Fruit fly (Drosophila melanogaster) whole organism, prepupa: ENCODE measurements around the gene CG9427.

ENCODE experiments used
- Blimp-1 ChIP-seq: fragments of 200-800 bp; sonication (Bioruptor generic); optimal IDR thresholded peaks from 3 replicates; lab custom pipeline; 2017; ENCODE audit warnings: missing biosample characterization, missing genetic modification characterization, mild to moderate bottlenecking, moderate library complexity, missing genetic modification reagents
- CG11294 ChIP-seq: fragments of 200-800 bp; sonication (Bioruptor generic); IDR thresholded peaks from 2 replicates; pipeline ENCODE4 v1.3.6; 2022; ENCODE audit warnings: missing biosample characterization, missing genetic modification characterization
- CG11762 ChIP-seq: fragments of 200-800 bp; sonication (Bioruptor generic); optimal IDR thresholded peaks from 3 replicates; lab custom pipeline; 2016; ENCODE audit warnings: missing biosample characterization, missing genetic modification characterization; ENCODE audit not compliant: insufficient read depth
- CG15336 ChIP-seq: fragments of 200-800 bp; sonication (Bioruptor generic); IDR thresholded peaks from 2 replicates; pipeline ENCODE4 v1.3.6; 2022; ENCODE audit warnings: missing biosample characterization, missing genetic modification characterization
- CG1621 ChIP-seq: fragments of 200-800 bp; sonication (Bioruptor generic); optimal IDR thresholded peaks from 3 replicates; lab custom pipeline; 2018; ENCODE audit warnings: missing biosample characterization, mild to moderate bottlenecking, missing genetic modification characterization
- CG16779 ChIP-seq: fragments of 200-800 bp; sonication (Bioruptor generic); optimal IDR thresholded peaks from 3 replicates; lab custom pipeline; 2017; ENCODE audit warnings: missing biosample characterization, mild to moderate bottlenecking, missing genetic modification characterization
- CG3032 ChIP-seq: fragments of 200-800 bp; optimal IDR thresholded peaks from 2 replicates; lab custom pipeline; 2019; ENCODE audit warnings: missing biosample characterization, mild to moderate bottlenecking, missing genetic modification characterization, moderate library complexity
- CG34406 ChIP-seq: fragments of 200-800 bp; sonication (Bioruptor generic); optimal IDR thresholded peaks from 3 replicates; lab custom pipeline; 2016; ENCODE audit warnings: missing biosample characterization, missing genetic modification characterization
- CG3919 ChIP-seq: fragments of 200-800 bp; sonication (Bioruptor generic); optimal IDR thresholded peaks from 3 replicates; lab custom pipeline; 2016; ENCODE audit warnings: missing biosample characterization, missing genetic modification characterization
- CG4318 ChIP-seq: fragments of 200-800 bp; sonication (Bioruptor generic); optimal IDR thresholded peaks from 3 replicates; lab custom pipeline; 2017; ENCODE audit warnings: missing biosample characterization, mild to moderate bottlenecking, missing genetic modification characterization
- CG6163 ChIP-seq: fragments of 200-800 bp; sonication (Bioruptor generic); IDR thresholded peaks from 3 replicates; pipeline ENCODE4 v1.3.6; 2022; ENCODE audit warnings: missing biosample characterization, missing genetic modification characterization
- CG6276 ChIP-seq: fragments of 200-800 bp; sonication (Bioruptor generic); optimal IDR thresholded peaks from 2 replicates; lab custom pipeline; 2017; ENCODE audit warnings: missing biosample characterization, mild to moderate bottlenecking, missing genetic modification characterization
- CG6792 ChIP-seq: fragments of 200-800 bp; sonication (Bioruptor generic); optimal IDR thresholded peaks from 3 replicates; lab custom pipeline; 2016; ENCODE audit warnings: missing biosample characterization, missing genetic modification characterization
- CG6808 ChIP-seq: fragments of 200-800 bp; sonication (Bioruptor generic); optimal IDR thresholded peaks from 3 replicates; lab custom pipeline; 2017; ENCODE audit warnings: missing biosample characterization, missing genetic modification characterization, mild to moderate bottlenecking, moderate library complexity, missing genetic modification reagents
- CG7368 ChIP-seq: fragments of 200-800 bp; sonication (Bioruptor generic); optimal IDR thresholded peaks from 3 replicates; lab custom pipeline; 2016; ENCODE audit warnings: missing biosample characterization, missing genetic modification characterization
- CG8119 ChIP-seq: fragments of 200-800 bp; sonication (Bioruptor generic); IDR thresholded peaks from 3 replicates; pipeline ENCODE4 v1.3.6; 2022; ENCODE audit warnings: missing biosample characterization, missing genetic modification characterization
- Eip75B ChIP-seq: fragments of 200-800 bp; sonication (Bioruptor generic); optimal IDR thresholded peaks from 3 replicates; lab custom pipeline; 2016; ENCODE audit warnings: missing biosample characterization, missing genetic modification characterization
- Eip78C ChIP-seq: fragments of 200-800 bp; sonication (Bioruptor generic); peaks from one replicate; lab custom pipeline; 2016; ENCODE audit warnings: missing biosample characterization, missing genetic modification characterization
- Ets21C ChIP-seq: fragments of 200-800 bp; sonication (Bioruptor generic); optimal IDR thresholded peaks from 3 replicates; lab custom pipeline; 2016; ENCODE audit warnings: missing biosample characterization, missing genetic modification characterization
- Gug ChIP-seq: fragments of 200-800 bp; sonication (Bioruptor generic); IDR thresholded peaks from 2 replicates; pipeline ENCODE4 v1.3.6; 2022; ENCODE audit warnings: missing biosample characterization, missing genetic modification characterization
- Hr38 ChIP-seq: sonication (Bioruptor generic); optimal IDR thresholded peaks from 2 replicates; lab custom pipeline; 2016; ENCODE audit warnings: missing biosample characterization, missing genetic modification characterization
- Hr39 ChIP-seq: fragments of 200-800 bp; sonication (Bioruptor generic); optimal IDR thresholded peaks from 2 replicates; lab custom pipeline; 2016; ENCODE audit warnings: missing biosample characterization, missing genetic modification characterization
- Hr4 ChIP-seq: fragments of 200-800 bp; sonication (Bioruptor generic); optimal IDR thresholded peaks from 3 replicates; lab custom pipeline; 2016; ENCODE audit warnings: missing biosample characterization, missing genetic modification characterization
- Met ChIP-seq: fragments of 200-800 bp; sonication (Bioruptor generic); optimal IDR thresholded peaks from 3 replicates; lab custom pipeline; 2016; ENCODE audit warnings: missing biosample characterization, missing genetic modification characterization
- OdsH ChIP-seq: fragments of 200-800 bp; sonication (Bioruptor generic); optimal IDR thresholded peaks from 3 replicates; lab custom pipeline; 2016; ENCODE audit warnings: missing biosample characterization, missing genetic modification characterization
- Smox ChIP-seq: fragments of 200-800 bp; sonication (Bioruptor generic); optimal IDR thresholded peaks from 3 replicates; lab custom pipeline; 2016; ENCODE audit warnings: missing biosample characterization, missing genetic modification characterization
- Sox102F ChIP-seq: fragments of 200-800 bp; sonication (Bioruptor generic); optimal IDR thresholded peaks from 2 replicates; lab custom pipeline; 2016; ENCODE audit warnings: missing biosample characterization, mild to moderate bottlenecking, missing genetic modification characterization
- Sox14 ChIP-seq: fragments of 200-800 bp; sonication (Bioruptor generic); optimal IDR thresholded peaks from 3 replicates; lab custom pipeline; 2016; ENCODE audit warnings: missing biosample characterization, missing genetic modification characterization
- Sox15 ChIP-seq: fragments of 200-800 bp; sonication (Bioruptor generic); optimal IDR thresholded peaks from 3 replicates; lab custom pipeline; 2016; ENCODE audit warnings: missing biosample characterization, missing genetic modification characterization
- achi ChIP-seq: fragments of 200-800 bp; sonication (Bioruptor generic); optimal IDR thresholded peaks from 3 replicates; lab custom pipeline; 2016; ENCODE audit warnings: missing biosample characterization, missing genetic modification characterization
- cyc ChIP-seq: fragments of 200-800 bp; sonication (Bioruptor generic); optimal IDR thresholded peaks from 3 replicates; lab custom pipeline; 2016; ENCODE audit warnings: missing biosample characterization, missing genetic modification characterization
- dac ChIP-seq: fragments of 200-800 bp; sonication (Bioruptor generic); optimal IDR thresholded peaks from 2 replicates; lab custom pipeline; 2017; ENCODE audit warnings: missing biosample characterization, mild to moderate bottlenecking, missing genetic modification characterization
- eg ChIP-seq: fragments of 200-800 bp; sonication (Bioruptor generic); IDR thresholded peaks from 3 replicates; pipeline ENCODE4 v1.3.6; 2022; ENCODE audit warnings: missing biosample characterization, missing genetic modification characterization
- esn ChIP-seq: fragments of 200-800 bp; sonication (Bioruptor generic); optimal IDR thresholded peaks from 2 replicates; lab custom pipeline; 2016; ENCODE audit warnings: missing biosample characterization, mild to moderate bottlenecking, missing genetic modification characterization, moderate library complexity
- fd59A ChIP-seq: fragments of 200-800 bp; sonication (Bioruptor generic); optimal IDR thresholded peaks from 2 replicates; lab custom pipeline; 2017; ENCODE audit warnings: missing biosample characterization, mild to moderate bottlenecking, missing genetic modification characterization, missing genetic modification reagents
- fkh ChIP-seq: fragments of 200-800 bp; sonication (Bioruptor generic); optimal IDR thresholded peaks from 3 replicates; lab custom pipeline; 2017; ENCODE audit warnings: missing biosample characterization, mild to moderate bottlenecking, missing genetic modification characterization, moderate library complexity
- net ChIP-seq: fragments of 200-800 bp; sonication (Bioruptor generic); optimal IDR thresholded peaks from 3 replicates; lab custom pipeline; 2016; ENCODE audit warnings: missing biosample characterization, missing genetic modification characterization
- salr ChIP-seq, 2 experiments: fragments of 200-800 bp; sonication (Bioruptor generic); optimal IDR thresholded peaks; 3 replicates each; lab custom pipeline; 2016 to 2018; ENCODE audit warnings: missing biosample characterization in 2 of 2, missing genetic modification characterization in 2 of 2, mild to moderate bottlenecking in 1 of 2
- ss ChIP-seq, 2 experiments: fragments of 200-800 bp; sonication (Bioruptor generic); optimal IDR thresholded peaks; 2 replicates in 1 of 2; 3 replicates in 1 of 2; lab custom pipeline; 2017 to 2018; ENCODE audit warnings: mild to moderate bottlenecking in 2 of 2, missing biosample characterization in 2 of 2, missing genetic modification characterization in 2 of 2, moderate library complexity in 1 of 2
- svp ChIP-seq: fragments of 200-800 bp; sonication (Bioruptor generic); peaks from one replicate; lab custom pipeline; 2016; ENCODE audit warnings: missing biosample characterization, missing genetic modification characterization
- topi ChIP-seq: fragments of 200-800 bp; sonication (Bioruptor generic); optimal IDR thresholded peaks from 3 replicates; lab custom pipeline; 2016; ENCODE audit warnings: missing biosample characterization, missing genetic modification characterization
- vri ChIP-seq: fragments of 200-800 bp; sonication (Bioruptor generic); optimal IDR thresholded peaks from 3 replicates; lab custom pipeline; 2016; ENCODE audit warnings: missing biosample characterization, mild to moderate bottlenecking, missing genetic modification characterization

CG9427 gene

dm6 chr3R:9598099-9598498, 28.6 kb downstream of the CG9427 start (continued):
- TF ChIP-seq vri (GFP tag; lab: Kevin White, UChicago) (peak; percentile 54), CG16779 (tag; lab: Kevin White, UChicago) (peak; percentile 41), dac (GFP tag; lab: Kevin White, UChicago) (peak; percentile 93), CG6276 (GFP tag; lab: Kevin White, UChicago) (peak; percentile 87), CG11294 (GFP tag; lab: Robert Waterston, UW) (peak; percentile 64; the same call in 1 of the 2 replicates), Ets21C (GFP tag; lab: Kevin White, UChicago) (peak; percentile 51), CG6792 (GFP tag; lab: Kevin White, UChicago) (peak; percentile 81), fd59A (GFP tag; lab: Kevin White, UChicago) (peak; percentile 54), topi (GFP tag; lab: Kevin White, UChicago) (peak; percentile 58), CG34406 (GFP tag; lab: Kevin White, UChicago) (peak; percentile 73), CG6808 (GFP tag; lab: Kevin White, UChicago) (peak; percentile 54), CG6163 (peak; percentile 86), Hr39 (GFP tag; lab: Kevin White, UChicago) (peak; percentile 83)
- TF ChIP-seq, all 60 proteins: peak for 55

dm6 chr3R:9596615-9597014, 30.1 kb downstream of the CG9427 start:
- TF ChIP-seq CG3919 (GFP tag; lab: Kevin White, UChicago) (no peak), Sox15 (GFP tag; lab: Kevin White, UChicago) (no peak), Hr4 (GFP tag; lab: Kevin White, UChicago) (no peak), CG6276 (GFP tag; lab: Kevin White, UChicago) (no peak), Eip78C (GFP tag; lab: Kevin White, UChicago) (peak; percentile 15), ss (GFP tag; optimal IDR thresholded peaks at IDR 0.05; lab: Kevin White, UChicago) (no peak), Met (no peak), CG8119 (no peak), CG34406 (GFP tag; lab: Kevin White, UChicago) (no peak)
- TF ChIP-seq, all 60 proteins: peak for 1

dm6 chr3R:9595681-9596357, 30.9 kb downstream of the CG9427 start:
- TF ChIP-seq Blimp-1 (no peak), CG11762 (GFP tag; lab: Kevin White, UChicago) (no peak), Hr38 (GFP tag; lab: Kevin White, UChicago) (no peak), CG34406 (GFP tag; lab: Kevin White, UChicago) (no peak), achi (GFP tag; lab: Kevin White, UChicago) (no peak), CG3032 (no peak), fkh (GFP tag; lab: Kevin White, UChicago) (peak; percentile 47), CG8119 (no peak), CG1621 (tag; lab: Kevin White, UChicago) (no peak)

dm6 chr3R:9594839-9595238, 31.9 kb downstream of the CG9427 start:
- TF ChIP-seq cyc (GFP tag; lab: Kevin White, UChicago) (no peak), CG8119 (peak; percentile 16; the same call in 2 of the 3 replicates), Gug (no peak), CG6163 (peak; percentile 47), eg (peak; percentile 69), CG15336 (GFP tag; lab: Robert Waterston, UW) (peak; percentile 45), OdsH (GFP tag; lab: Kevin White, UChicago) (no peak)

dm6 chr3R:9594251-9594581, 32.5 kb downstream of the CG9427 start:
- TF ChIP-seq Eip78C (GFP tag; lab: Kevin White, UChicago): peak; percentile 37
- TF ChIP-seq OdsH (GFP tag; lab: Kevin White, UChicago): peak; percentile 55
- no peak; the same call in 1 of the 2 replicates for TF ChIP-seq CG11294 (GFP tag; lab: Robert Waterston, UW)
- TF ChIP-seq esn: no peak
- no peak for TF ChIP-seq Smox
- peak; percentile 10 for TF ChIP-seq Eip75B (GFP tag; lab: Kevin White, UChicago)
- TF ChIP-seq Sox102F (GFP tag; lab: Kevin White, UChicago): no peak
- TF ChIP-seq Sox14 (GFP tag; lab: Kevin White, UChicago): peak; percentile 29
- no peak for TF ChIP-seq CG11762 (GFP tag; lab: Kevin White, UChicago)
- TF ChIP-seq dac (GFP tag; lab: Kevin White, UChicago): no peak
- no peak for TF ChIP-seq svp (GFP tag; lab: Kevin White, UChicago)
- TF ChIP-seq cyc (GFP tag; lab: Kevin White, UChicago): no peak
- peak; percentile 61 for TF ChIP-seq Hr4 (GFP tag; lab: Kevin White, UChicago)
- no peak for TF ChIP-seq CG4318 (GFP tag; lab: Kevin White, UChicago)
- TF ChIP-seq CG6792 (GFP tag; lab: Kevin White, UChicago): peak; percentile 27
- TF ChIP-seq net (GFP tag; lab: Kevin White, UChicago): peak; percentile 30
- peak in 1 of 2 experiments; percentile 11 for TF ChIP-seq salr (GFP tag; optimal IDR thresholded peaks at IDR 0.05; lab: Kevin White, UChicago)
- no peak for TF ChIP-seq CG7368
- no peak for TF ChIP-seq CG16779 (tag; lab: Kevin White, UChicago)
- TF ChIP-seq Sox15 (GFP tag; lab: Kevin White, UChicago): no peak
